Worm (Caenorhabditis elegans) whole organism, L2 larva: Measurements from ENCODE around the gene B0348.1.
A peak's percentile ranks its signal among the peaks of the same experiment; 100 is the strongest.

ENCODE experiments used
- C34F6.9 ChIP-seq: fragments of 150-350 bp; optimal IDR thresholded peaks from 2 replicates; lab custom pipeline; 2014; ENCODE audit warnings: missing biosample characterization, missing genetic modification characterization
- F13H6.1 ChIP-seq: sonication (generic microtip); optimal IDR thresholded peaks from 2 replicates; lab custom pipeline; 2016; ENCODE audit warnings: missing genetic modification characterization, missing compliant biosample characterization
- R02D3.7 ChIP-seq: fragments of 150-350 bp; optimal IDR thresholded peaks from 2 replicates; lab custom pipeline; 2014; ENCODE audit warnings: missing biosample characterization, missing genetic modification characterization
- Y55F3AM.14 ChIP-seq: fragments of 200-800 bp; sonication (Bioruptor generic); optimal IDR thresholded peaks from 2 replicates; lab custom pipeline; 2018; ENCODE audit warnings: mild to moderate bottlenecking, missing genetic modification characterization, missing compliant biosample characterization
- ZK546.5 ChIP-seq: sonication (generic microtip); optimal IDR thresholded peaks from 2 replicates; lab custom pipeline; 2017; ENCODE audit warnings: missing biosample characterization, missing genetic modification characterization
- alr-1 ChIP-seq: fragments of 150-350 bp; optimal IDR thresholded peaks from 2 replicates; lab custom pipeline; 2014; ENCODE audit warnings: missing biosample characterization, missing genetic modification characterization
- aly-2 ChIP-seq: fragments of 150-350 bp; optimal IDR thresholded peaks from 2 replicates; lab custom pipeline; 2014; ENCODE audit warnings: missing biosample characterization, missing genetic modification characterization
- ama-1 ChIP-seq: fragments of 150-350 bp; optimal IDR thresholded peaks from 2 replicates; lab custom pipeline; 2018; ENCODE audit warnings: inconsistent platforms
- ceh-82 ChIP-seq: fragments of 150-350 bp; optimal IDR thresholded peaks from 2 replicates; lab custom pipeline; 2014; ENCODE audit warnings: missing biosample characterization, missing genetic modification characterization
- crh-2 ChIP-seq: sonication (generic microtip); optimal IDR thresholded peaks from 2 replicates; lab custom pipeline; 2017; ENCODE audit warnings: missing biosample characterization, missing genetic modification characterization
- dmd-4 ChIP-seq: sonication (generic microtip); optimal IDR thresholded peaks from 2 replicates; lab custom pipeline; 2017; ENCODE audit warnings: missing biosample characterization, missing genetic modification characterization
- egl-27 ChIP-seq: sonication (generic microtip); optimal IDR thresholded peaks from 3 replicates; lab custom pipeline; 2017; ENCODE audit warnings: missing biosample characterization, missing genetic modification reagents, missing genetic modification characterization
- elt-1 ChIP-seq: fragments of 150-350 bp; optimal IDR thresholded peaks from 2 replicates; lab custom pipeline; 2014; ENCODE audit warnings: missing biosample characterization, missing genetic modification characterization
- elt-3 ChIP-seq: sonication (generic microtip); optimal IDR thresholded peaks from 2 replicates; lab custom pipeline; 2017; ENCODE audit warnings: missing biosample characterization, missing genetic modification characterization
- fos-1 ChIP-seq: fragments of 150-350 bp; optimal IDR thresholded peaks from 2 replicates; lab custom pipeline; 2014; ENCODE audit warnings: missing biosample characterization, missing genetic modification characterization
- gmeb-1 ChIP-seq: fragments of 150-350 bp; optimal IDR thresholded peaks from 2 replicates; lab custom pipeline; 2014; ENCODE audit warnings: missing biosample characterization, missing genetic modification characterization
- lin-11 ChIP-seq: fragments of 150-350 bp; sonication (generic microtip); optimal IDR thresholded peaks from 2 replicates; lab custom pipeline; 2014; ENCODE audit warnings: missing biosample characterization, missing genetic modification characterization, inconsistent platforms, mixed read lengths
- lsy-2 ChIP-seq, 2 experiments: fragments of 150-350 bp in 1 of 2; sonication (generic microtip) in 1 of 2; optimal IDR thresholded peaks; 2 replicates each; lab custom pipeline; 2014 to 2017; ENCODE audit warnings: missing biosample characterization in 2 of 2, missing genetic modification characterization in 2 of 2
- mab-5 ChIP-seq: fragments of 150-350 bp; optimal IDR thresholded peaks from 2 replicates; lab custom pipeline; 2014; ENCODE audit warnings: missing biosample characterization, missing genetic modification characterization
- mdl-1 ChIP-seq, 2 experiments: fragments of 150-350 bp in 1 of 2; sonication (generic microtip) in 1 of 2; optimal IDR thresholded peaks; 2 replicates each; lab custom pipeline; 2017; ENCODE audit warnings: missing biosample characterization in 2 of 2, missing genetic modification characterization in 2 of 2
- nhr-11 ChIP-seq: fragments of 150-350 bp; optimal IDR thresholded peaks from 2 replicates; lab custom pipeline; 2014; ENCODE audit warnings: missing biosample characterization, missing genetic modification characterization
- nhr-12 ChIP-seq: fragments of 150-350 bp; optimal IDR thresholded peaks from 2 replicates; lab custom pipeline; 2014; ENCODE audit warnings: missing biosample characterization, missing genetic modification characterization
- nhr-129 ChIP-seq: fragments of 150-350 bp; optimal IDR thresholded peaks from 2 replicates; lab custom pipeline; 2014; ENCODE audit warnings: missing biosample characterization, missing genetic modification characterization
- nhr-21 ChIP-seq: fragments of 150-350 bp; optimal IDR thresholded peaks from 2 replicates; lab custom pipeline; 2014; ENCODE audit warnings: missing biosample characterization, missing genetic modification characterization
- nhr-23 ChIP-seq: fragments of 150-350 bp; optimal IDR thresholded peaks from 2 replicates; lab custom pipeline; 2014; ENCODE audit warnings: missing biosample characterization, missing genetic modification reagents, missing genetic modification characterization
- nhr-237 ChIP-seq: fragments of 150-350 bp; optimal IDR thresholded peaks from 2 replicates; lab custom pipeline; 2014; ENCODE audit warnings: missing biosample characterization, missing genetic modification characterization
- nhr-25 ChIP-seq: fragments of 150-350 bp; sonication (generic microtip); optimal IDR thresholded peaks from 3 replicates; lab custom pipeline; 2014; ENCODE audit warnings: missing biosample characterization, missing genetic modification characterization
- nhr-6 ChIP-seq: fragments of 150-350 bp; optimal IDR thresholded peaks from 2 replicates; lab custom pipeline; 2014; ENCODE audit warnings: missing biosample characterization, missing genetic modification characterization
- nhr-77 ChIP-seq: fragments of 150-350 bp; optimal IDR thresholded peaks from 2 replicates; lab custom pipeline; 2014; ENCODE audit warnings: missing biosample characterization, missing genetic modification characterization
- peb-1 ChIP-seq: fragments of 150-350 bp; optimal IDR thresholded peaks from 2 replicates; lab custom pipeline; 2014; ENCODE audit warnings: missing biosample characterization, missing genetic modification characterization
- sem-4 ChIP-seq: fragments of 150-350 bp; optimal IDR thresholded peaks from 2 replicates; lab custom pipeline; 2014; ENCODE audit warnings: missing biosample characterization, missing genetic modification reagents, missing genetic modification characterization
- skn-1 ChIP-seq: sonication (generic microtip); optimal IDR thresholded peaks from 2 replicates; lab custom pipeline; 2017; ENCODE audit warnings: missing biosample characterization, missing genetic modification characterization
- sma-9 ChIP-seq, 2 experiments: fragments of 150-350 bp in 1 of 2; sonication (generic microtip) in 1 of 2; optimal IDR thresholded peaks; 2 replicates each; lab custom pipeline; 2014 to 2016; ENCODE audit warnings: missing genetic modification characterization in 2 of 2, mild to moderate bottlenecking in 1 of 2, missing biosample characterization in 1 of 2, missing compliant biosample characterization in 1 of 2, missing genetic modification reagents in 1 of 2, moderate library complexity in 1 of 2
- snpc-4 ChIP-seq: fragments of 150-350 bp; optimal IDR thresholded peaks from 2 replicates; lab custom pipeline; 2014; ENCODE audit warnings: missing biosample characterization, missing genetic modification characterization
- unc-39 ChIP-seq: fragments of 150-350 bp; optimal IDR thresholded peaks from 2 replicates; lab custom pipeline; 2014; ENCODE audit warnings: missing biosample characterization, missing genetic modification characterization
- unc-55 ChIP-seq: fragments of 150-350 bp; sonication (generic microtip); optimal IDR thresholded peaks from 3 replicates; lab custom pipeline; 2014; ENCODE audit warnings: missing biosample characterization, missing genetic modification reagents, missing genetic modification characterization
- zag-1 ChIP-seq: fragments of 150-350 bp; optimal IDR thresholded peaks from 2 replicates; lab custom pipeline; 2014; ENCODE audit warnings: missing biosample characterization, missing genetic modification characterization
- ztf-1 ChIP-seq: fragments of 200-800 bp; sonication (Bioruptor generic); conservative IDR thresholded peaks from 2 replicates; pipeline ENCODE4 v1.3.6; 2022; ENCODE audit warnings: missing genetic modification characterization, missing compliant biosample characterization
- ztf-11 ChIP-seq: sonication (generic microtip); optimal IDR thresholded peaks from 2 replicates; lab custom pipeline; 2017; ENCODE audit warnings: missing biosample characterization, missing genetic modification characterization

The B0348.1 gene

ce11 chrV:43070-43469 lies 5.7 kb upstream of the B0348.1 start:
- TF ChIP-seq alr-1 (tag; lab: Kevin White, UChicago) (no peak), nhr-23 (tag; lab: Kevin White, UChicago) (no peak), lin-11 (tag; lab: Kevin White, UChicago) (no peak), mdl-1 (tag; optimal IDR thresholded peaks at IDR 0.05; lab: Kevin White, UChicago) (no peak), nhr-12 (tag; lab: Kevin White, UChicago) (no peak), aly-2 (tag; lab: Kevin White, UChicago) (no peak), skn-1 (no peak), gmeb-1 (tag; lab: Kevin White, UChicago) (no peak), nhr-6 (tag; lab: Kevin White, UChicago) (no peak)

ce11 chrV:44026-44425 lies 4.7 kb upstream of the B0348.1 start:
- TF ChIP-seq fos-1 (peak; percentile 60), sem-4 (tag; lab: Kevin White, UChicago) (no peak)

DNA sequence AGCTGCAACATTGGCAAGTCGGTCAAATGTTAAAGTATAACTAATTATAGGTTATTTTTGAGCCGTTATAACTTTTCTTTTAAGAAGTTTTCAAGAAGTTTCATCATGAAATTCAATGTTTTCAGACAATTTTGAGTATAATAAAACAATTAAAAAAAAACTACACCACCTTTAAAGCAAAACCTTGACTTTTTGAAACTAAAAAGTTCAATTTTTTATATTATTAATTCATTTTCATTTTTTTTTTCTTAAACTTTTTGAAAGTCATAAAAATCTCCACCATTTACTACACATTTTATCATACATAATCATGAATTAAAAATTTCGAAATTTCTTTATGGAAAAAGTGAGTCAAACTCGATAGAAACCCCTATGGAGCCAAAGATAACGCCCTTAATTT lies 3.7 kb upstream of the B0348.1 start, which contains the start of gene B0348.2:
TSS of gene B0348.2 (plus strand) at position 301 of the 400 bp plus-strand sequence.
- TF ChIP-seq lsy-2 (tag; optimal IDR thresholded peaks at IDR 0.05; lab: Kevin White, UChicago) (no peak), egl-27 (tag; lab: Kevin White, UChicago) (no peak), fos-1 (peak; percentile 26), zag-1 (tag; lab: Kevin White, UChicago) (no peak), mab-5 (tag; lab: Kevin White, UChicago) (no peak), ceh-82 (tag; lab: Kevin White, UChicago) (no peak), nhr-237 (no peak)

ce11 chrV:47799-48198 lies 923 bp upstream of the B0348.1 start:
- TF ChIP-seq skn-1 (no peak), fos-1 (peak; percentile 85)
- TF ChIP-seq, all 48 proteins: peak for 1

DNA sequence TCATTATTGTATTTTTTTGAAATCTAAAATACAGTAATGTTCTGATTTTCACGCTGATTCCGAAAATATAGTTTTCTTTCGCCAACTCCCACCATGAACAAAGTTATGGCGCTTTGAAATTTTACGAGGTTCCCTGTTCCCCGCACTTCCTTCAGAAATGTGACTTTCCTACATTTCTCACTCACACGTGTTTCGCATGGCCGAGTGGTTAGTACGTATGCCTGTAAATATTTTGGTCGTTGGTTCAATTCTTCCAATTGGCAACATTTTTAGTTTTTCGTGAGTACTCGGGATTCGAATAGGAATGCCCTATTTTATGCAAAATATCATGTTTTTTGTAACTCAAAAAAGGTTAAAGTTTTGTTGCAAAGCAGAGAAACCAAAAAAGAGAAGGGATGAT lies 4.6 kb downstream of the B0348.1 start:
- TF ChIP-seq nhr-12 (tag; lab: Kevin White, UChicago) = no peak
- no peak for TF ChIP-seq ama-1 (lab: Kevin White, UChicago)
- TF ChIP-seq mab-5 (tag; lab: Kevin White, UChicago) = no peak
- peak; percentile 48 for TF ChIP-seq sma-9 (GFP tag; optimal IDR thresholded peaks at IDR 0.05; lab: Kevin White, UChicago)
- no peak for TF ChIP-seq sma-9 (tag; optimal IDR thresholded peaks at IDR 0.05; lab: Kevin White, UChicago)
- no peak for TF ChIP-seq R02D3.7
- no peak for TF ChIP-seq peb-1
- TF ChIP-seq alr-1 (tag; lab: Kevin White, UChicago) = no peak
- no peak for TF ChIP-seq elt-3
- TF ChIP-seq gmeb-1 (tag; lab: Kevin White, UChicago) = peak; percentile 62
- TF ChIP-seq nhr-77 = no peak
- no peak for TF ChIP-seq skn-1
- TF ChIP-seq crh-2 (tag; lab: Kevin White, UChicago) = peak; percentile 23
- no peak for TF ChIP-seq ztf-1 (GFP tag; lab: Robert Waterston, UW)
- no peak for TF ChIP-seq lsy-2 (tag; optimal IDR thresholded peaks at IDR 0.05; lab: Kevin White, UChicago)
- TF ChIP-seq nhr-21 = peak; percentile 1
- no peak for TF ChIP-seq zag-1 (tag; lab: Kevin White, UChicago)
- peak; percentile 8 for TF ChIP-seq C34F6.9 (tag; lab: Kevin White, UChicago)
- no peak for TF ChIP-seq elt-1
- peak; percentile 2 for TF ChIP-seq fos-1
- no peak for TF ChIP-seq snpc-4
- TF ChIP-seq unc-39 = no peak
- peak; percentile 47 for TF ChIP-seq Y55F3AM.14 (GFP tag; lab: Kevin White, UChicago)
- TF ChIP-seq nhr-11 (tag; lab: Kevin White, UChicago) = no peak
- TF ChIP-seq nhr-25 = peak; percentile 19
- TF ChIP-seq nhr-129 = peak; percentile 67
- no peak for TF ChIP-seq nhr-23 (tag; lab: Kevin White, UChicago)
- no peak for TF ChIP-seq ztf-11 (tag; lab: Kevin White, UChicago)
- TF ChIP-seq lin-11 (tag; lab: Kevin White, UChicago) = no peak
- TF ChIP-seq unc-55 (GFP tag; lab: Kevin White, UChicago) = peak; percentile 60
- no peak for TF ChIP-seq ZK546.5
- no peak for TF ChIP-seq dmd-4 (tag; lab: Kevin White, UChicago)
- peak; percentile 37 for TF ChIP-seq F13H6.1 (tag; lab: Kevin White, UChicago)
- TF ChIP-seq, all 48 proteins: peak for 11
